Worm (Caenorhabditis elegans): ENCODE measurements around the gene ZK813.7.

The ZK813.7 gene

DNA sequence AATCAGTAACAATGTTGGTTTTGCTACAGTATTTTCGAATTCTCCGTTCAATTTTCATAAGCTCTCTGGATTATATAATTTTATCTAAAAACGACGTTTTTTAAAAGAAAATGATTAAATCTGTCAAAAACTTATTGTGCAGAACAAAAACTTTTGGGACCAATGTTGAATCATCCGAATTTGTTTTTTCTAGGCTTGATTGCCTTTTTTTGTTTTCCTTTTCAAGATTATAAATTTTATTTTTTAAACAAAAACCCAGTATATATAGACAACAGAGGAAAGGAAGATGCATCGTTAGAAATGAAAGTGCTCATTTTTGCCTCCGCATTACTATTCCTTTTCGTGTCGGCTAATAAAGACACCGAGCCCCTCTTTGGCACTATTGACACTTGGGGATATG lies at the start of gene ZK813.7:
TSS of gene ZK813.7 (plus strand) at position 301 of the 400 bp plus-strand sequence.
- TF ChIP-seq nhr-11 (tag; optimal IDR thresholded peaks at IDR 0.05) (no peak), unc-3 (GFP tag; conservative IDR thresholded peaks at IDR 0.05) (no peak), unc-3 (tag; optimal IDR thresholded peaks at IDR 0.05) (no peak), ceh-2 (tag; optimal IDR thresholded peaks at IDR 0.05) (no peak), unc-55 (GFP tag; optimal IDR thresholded peaks at IDR 0.05) (no peak), sox-2 (GFP tag; IDR thresholded peaks at IDR 0.05) (no peak), ceh-24 (tag; optimal IDR thresholded peaks at IDR 0.05) (no peak), F13H6.1 (tag; optimal IDR thresholded peaks at IDR 0.05) (no peak)

DNA sequence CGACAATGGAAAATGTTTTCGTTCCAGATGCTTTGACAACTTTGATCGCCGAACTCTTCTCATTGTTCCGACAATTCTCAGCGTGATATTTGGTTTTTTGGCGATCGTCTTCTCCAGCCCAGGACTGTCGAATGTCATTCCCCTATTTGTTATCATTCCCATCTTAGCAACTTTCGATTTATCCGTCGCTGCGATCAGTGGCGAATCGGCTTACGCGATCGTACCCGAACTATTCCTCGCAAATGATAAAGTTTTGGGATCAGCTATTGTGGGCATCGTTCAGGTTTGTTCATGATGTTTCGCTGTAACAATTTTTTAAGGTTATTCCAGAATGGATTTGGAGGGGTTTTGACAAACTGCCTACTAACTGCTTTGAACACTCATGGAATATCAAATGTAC lies 47.9 kb upstream of the ZK813.7 start:
- no peak for TF ChIP-seq ahr-1 (tag; optimal IDR thresholded peaks at IDR 0.05)
- no peak for TF ChIP-seq ceh-22 (tag; optimal IDR thresholded peaks at IDR 0.05)
- TF ChIP-seq ref-2 (tag; optimal IDR thresholded peaks at IDR 0.05): no peak
- no peak for TF ChIP-seq pqm-1 (tag; optimal IDR thresholded peaks at IDR 0.05)
- TF ChIP-seq hlh-13 (GFP tag; optimal IDR thresholded peaks at IDR 0.05): no peak
- TF ChIP-seq lin-11 (tag; optimal IDR thresholded peaks at IDR 0.05): no peak

DNA sequence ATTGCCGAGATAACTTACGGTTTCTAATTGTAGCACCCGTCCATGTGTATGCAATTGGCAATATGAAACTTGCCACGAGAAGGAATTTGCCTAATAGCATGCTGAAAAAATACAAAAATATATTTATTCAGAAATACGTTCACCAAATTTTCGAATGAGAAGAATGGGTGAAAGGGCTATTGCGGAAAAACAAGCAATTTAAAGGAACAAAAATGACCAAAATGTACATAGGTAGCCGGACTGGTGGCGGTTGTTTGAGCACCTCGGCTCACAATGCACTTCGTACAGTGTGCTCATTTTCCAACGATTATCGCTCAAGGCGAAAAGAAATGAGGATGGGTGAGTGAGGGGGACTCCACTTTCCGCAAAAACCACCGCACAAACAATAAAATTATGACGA lies 44.7 kb upstream of the ZK813.7 start, which contains the start of gene cht-1:
TSS of gene cht-1 (minus strand) at position 101 of the 400 bp plus-strand sequence.
- no peak for TF ChIP-seq nhr-232 (tag; optimal IDR thresholded peaks at IDR 0.05)

DNA sequence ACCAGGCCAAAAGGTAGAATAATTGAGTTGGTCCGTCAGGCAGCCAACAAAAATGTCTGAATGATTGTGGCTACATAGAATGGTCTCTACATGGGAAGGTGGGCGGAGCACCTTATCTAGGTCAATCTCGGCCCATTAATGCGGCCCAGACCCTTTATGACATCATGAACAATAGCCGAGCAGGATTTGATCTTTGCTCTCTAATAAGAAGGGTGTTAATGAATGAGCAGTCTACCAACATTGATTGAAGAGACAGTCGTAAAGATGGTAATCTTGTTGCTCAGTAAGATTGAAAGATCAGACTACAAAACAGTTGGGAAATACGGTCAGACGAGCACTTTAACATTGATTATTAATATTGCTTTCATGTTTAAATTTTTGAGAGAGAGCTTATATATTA lies 44.2 kb upstream of the ZK813.7 start:
- TF ChIP-seq hlh-30 (tag; optimal IDR thresholded peaks at IDR 0.05; ENCODE audit: insufficient read depth) (no peak), pag-3 (tag; optimal IDR thresholded peaks at IDR 0.05; ENCODE audit: borderline replicate concordance) (no peak), sox-2 (GFP tag; IDR thresholded peaks at IDR 0.05) (no peak), rnt-1 (tag; optimal IDR thresholded peaks at IDR 0.05) (no peak), hlh-15 (tag; optimal IDR thresholded peaks at IDR 0.05) (no peak), sdc-2 (tag; optimal IDR thresholded peaks at IDR 0.05) (no peak), pros-1 (tag; optimal IDR thresholded peaks at IDR 0.05) (no peak), Y22D7AL.16 (tag; optimal IDR thresholded peaks at IDR 0.05) (no peak), pat-9 (tag; optimal IDR thresholded peaks at IDR 0.05) (no peak)

DNA sequence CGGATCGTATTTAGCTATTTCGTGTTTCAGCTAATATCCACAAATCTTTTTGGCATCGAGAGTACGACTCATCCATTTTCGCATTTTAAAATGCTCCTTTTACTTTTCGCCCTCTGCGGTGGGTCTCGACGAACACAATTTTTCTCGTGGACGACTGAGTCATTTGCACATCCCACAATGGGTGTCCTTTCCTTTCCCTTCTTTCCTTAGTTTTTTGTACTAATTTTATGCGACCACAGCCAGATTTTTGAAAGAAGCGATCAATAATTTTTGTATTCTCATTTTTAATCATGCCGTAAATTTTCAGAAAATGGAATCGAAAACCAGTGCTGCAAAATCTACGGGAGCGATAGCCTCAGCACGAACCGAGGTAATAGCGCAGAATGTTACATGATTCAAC lies 42.9 kb upstream of the ZK813.7 start, which contains the start of gene C04F6.9:
TSS of gene C04F6.9 (plus strand) at position 301 of the 400 bp plus-strand sequence.
- TF ChIP-seq dve-1 (tag; optimal IDR thresholded peaks at IDR 0.05) (no peak), ceh-19 (GFP tag; optimal IDR thresholded peaks at IDR 0.05) (no peak), C38D4.7 (GFP tag; optimal IDR thresholded peaks at IDR 0.05) (no peak), mec-3 (tag; optimal IDR thresholded peaks at IDR 0.05; ENCODE audit: borderline replicate concordance) (no peak), eyg-1 (tag; optimal IDR thresholded peaks at IDR 0.05) (no peak), ztf-16 (tag; optimal IDR thresholded peaks at IDR 0.05) (no peak), T23F11.4 (GFP tag; optimal IDR thresholded peaks at IDR 0.05) (no peak)

DNA sequence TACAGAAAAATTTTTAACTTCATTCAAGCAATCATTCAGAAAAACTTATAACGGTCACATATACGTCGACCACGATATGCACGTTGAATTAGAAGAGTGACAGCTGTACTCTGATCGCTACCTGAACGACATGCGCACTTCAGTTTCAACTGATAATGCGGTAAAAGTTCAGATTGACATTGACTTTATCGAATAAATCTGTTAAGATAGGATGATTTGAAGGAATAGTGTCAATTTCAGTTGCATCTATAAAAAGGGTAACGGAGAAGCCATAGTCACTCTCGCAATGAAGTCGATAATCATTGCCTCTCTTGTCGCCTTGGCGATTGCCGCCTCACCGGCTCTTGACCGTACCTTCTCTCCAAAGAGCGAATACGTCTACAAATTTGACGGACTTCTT lies 41.4 kb upstream of the ZK813.7 start, which contains the start of gene vit-5:
TSS of gene vit-5 (plus strand) at position 277 of the 400 bp plus-strand sequence.
- TF ChIP-seq dve-1 (tag; optimal IDR thresholded peaks at IDR 0.05) (no peak), tbx-2 (tag; optimal IDR thresholded peaks at IDR 0.05) (no peak), zip-5 (tag; optimal IDR thresholded peaks at IDR 0.05) (no peak), hlh-6 (tag; optimal IDR thresholded peaks at IDR 0.05) (no peak), ama-1 (optimal IDR thresholded peaks at IDR 0.05) (no peak), Y22D7AL.16 (tag; optimal IDR thresholded peaks at IDR 0.05) (no peak), ceh-30 (tag; optimal IDR thresholded peaks at IDR 0.05) (no peak), ref-2 (tag; optimal IDR thresholded peaks at IDR 0.05) (no peak), ceh-14 (tag; optimal IDR thresholded peaks at IDR 0.05) (no peak), ceh-9 (tag; optimal IDR thresholded peaks at IDR 0.05) (no peak), rnt-1 (tag; optimal IDR thresholded peaks at IDR 0.05) (no peak), lin-11 (tag; optimal IDR thresholded peaks at IDR 0.05) (no peak), pros-1 (tag; optimal IDR thresholded peaks at IDR 0.05) (no peak), mec-3 (tag; optimal IDR thresholded peaks at IDR 0.05; ENCODE audit: borderline replicate concordance) (no peak), gmeb-2 (tag; optimal IDR thresholded peaks at IDR 0.05) (no peak), T23F11.4 (GFP tag; optimal IDR thresholded peaks at IDR 0.05) (no peak), K02D7.2 (tag; optimal IDR thresholded peaks at IDR 0.05) (no peak)

Measured in whole organism, late embryonic.